Fruit fly (Drosophila melanogaster) whole organism, embryonic: ENCODE data around the gene D12.
A peak's percentile ranks its signal among the peaks of the same experiment; 100 is the strongest.

Experiments
- CG10321 ChIP-seq: fragments of 200-800 bp; sonication (Bioruptor generic); IDR thresholded peaks from 2 replicates; pipeline ENCODE4 v1.3.6; 2022; ENCODE audit warnings: missing biosample characterization, missing genetic modification characterization
- CG11696 ChIP-seq: fragments of 200-800 bp; sonication (Bioruptor generic); IDR thresholded peaks from 2 replicates; pipeline ENCODE4 v1.3.6; 2022; ENCODE audit warnings: missing biosample characterization, missing genetic modification characterization
- CG12219 ChIP-seq: fragments of 200-800 bp; sonication (Bioruptor generic); optimal IDR thresholded peaks from 3 replicates; lab custom pipeline; 2018; ENCODE audit warnings: missing biosample characterization, mild to moderate bottlenecking, missing genetic modification characterization
- CG12659 ChIP-seq: fragments of 200-800 bp; sonication (Bioruptor generic); optimal IDR thresholded peaks from 3 replicates; lab custom pipeline; 2017; ENCODE audit warnings: mild to moderate bottlenecking, missing biosample characterization, missing genetic modification reagents, missing genetic modification characterization
- CG13624 ChIP-seq: fragments of 200-800 bp; sonication (Bioruptor generic); optimal IDR thresholded peaks from 2 replicates; lab custom pipeline; 2016; ENCODE audit warnings: missing biosample characterization, missing genetic modification characterization
- CG15011 ChIP-seq: fragments of 200-800 bp; sonication (Bioruptor generic); optimal IDR thresholded peaks from 3 replicates; lab custom pipeline; 2018; ENCODE audit warnings: missing biosample characterization, mild to moderate bottlenecking, missing genetic modification characterization
- CG15269 ChIP-seq: fragments of 200-800 bp; sonication (Bioruptor generic); optimal IDR thresholded peaks from 2 replicates; lab custom pipeline; 2018; ENCODE audit warnings: missing biosample characterization, mild to moderate bottlenecking, missing genetic modification characterization, moderate library complexity
- CG17186 ChIP-seq: fragments of 200-800 bp; sonication (Bioruptor generic); optimal IDR thresholded peaks from 3 replicates; lab custom pipeline; 2017; ENCODE audit warnings: missing biosample characterization, missing genetic modification reagents, missing genetic modification characterization
- CG18011 ChIP-seq: fragments of 200-800 bp; sonication (Bioruptor generic); optimal IDR thresholded peaks from 2 replicates; lab custom pipeline; 2017; ENCODE audit warnings: missing biosample characterization, missing genetic modification characterization, mild to moderate bottlenecking, moderate library complexity, missing genotype
- CG1832 ChIP-seq: fragments of 200-800 bp; sonication (Bioruptor generic); optimal IDR thresholded peaks from 2 replicates; lab custom pipeline; 2017; ENCODE audit warnings: missing biosample characterization, mild to moderate bottlenecking, missing genetic modification characterization, inconsistent platforms
- CG30431 ChIP-seq: fragments of 200-800 bp; sonication (Bioruptor generic); optimal IDR thresholded peaks from 2 replicates; lab custom pipeline; 2017; ENCODE audit warnings: missing biosample characterization, missing genetic modification characterization
- CG33213 ChIP-seq: fragments of 200-800 bp; sonication (Bioruptor generic); optimal IDR thresholded peaks from 3 replicates; lab custom pipeline; 2016; ENCODE audit warnings: missing biosample characterization, missing genetic modification characterization
- CG3407 ChIP-seq: fragments of 200-800 bp; sonication (Bioruptor generic); optimal IDR thresholded peaks from 2 replicates; lab custom pipeline; 2018; ENCODE audit warnings: missing biosample characterization, mild to moderate bottlenecking, missing genetic modification characterization
- CG3995 ChIP-seq: fragments of 200-800 bp; sonication (Bioruptor generic); optimal IDR thresholded peaks from 3 replicates; lab custom pipeline; 2016; ENCODE audit warnings: missing biosample characterization, missing genetic modification characterization
- CG4328 ChIP-seq: fragments of 200-800 bp; sonication (Bioruptor generic); optimal IDR thresholded peaks from 3 replicates; lab custom pipeline; 2017; ENCODE audit warnings: missing biosample characterization, missing genetic modification reagents, missing genetic modification characterization
- CG7963 ChIP-seq: fragments of 200-800 bp; sonication (Bioruptor generic); IDR thresholded peaks from 3 replicates; pipeline ENCODE4 v1.3.6; 2022; ENCODE audit warnings: missing biosample characterization, missing genetic modification characterization; ENCODE audit not compliant: partially characterized antibody
- CG8765 ChIP-seq: fragments of 200-800 bp; sonication (Bioruptor generic); IDR thresholded peaks from 2 replicates; pipeline ENCODE4 v1.3.6; 2022; ENCODE audit warnings: missing biosample characterization, missing genetic modification characterization
- CG9797 ChIP-seq: fragments of 200-800 bp; sonication (Bioruptor generic); optimal IDR thresholded peaks from 3 replicates; lab custom pipeline; 2018; ENCODE audit warnings: missing biosample characterization, mild to moderate bottlenecking, missing genetic modification characterization
- D ChIP-seq, 2 experiments: fragments of 200-800 bp in 1 of 2; fragments of >200 bp in 1 of 2; sonication (Bioruptor generic) in 1 of 2; optimal IDR thresholded peaks; 2 replicates in 1 of 2; 3 replicates in 1 of 2; lab custom pipeline; 2017; ENCODE audit warnings: mild to moderate bottlenecking in 1 of 2, missing biosample characterization in 1 of 2, missing genetic modification characterization in 1 of 2, missing genetic modification reagents in 1 of 2
- Dad ChIP-seq: fragments of 200-800 bp; sonication (Bioruptor generic); optimal IDR thresholded peaks from 3 replicates; lab custom pipeline; 2016; ENCODE audit warnings: missing biosample characterization, missing genetic modification characterization
- Dref ChIP-seq: fragments of 200-800 bp; sonication (Bioruptor generic); IDR thresholded peaks from 2 replicates; pipeline ENCODE4 v1.3.6; 2022; ENCODE audit warnings: missing biosample characterization, missing genetic modification characterization
- Jarid2 ChIP-seq: fragments of 200-800 bp; sonication (Bioruptor generic); optimal IDR thresholded peaks from 3 replicates; lab custom pipeline; 2017; ENCODE audit warnings: mild to moderate bottlenecking, missing biosample characterization, missing genetic modification reagents, missing genetic modification characterization
- MBD-R2 ChIP-seq: fragments of 200-800 bp; sonication (Bioruptor generic); IDR thresholded peaks from 2 replicates; pipeline ENCODE4 v1.3.6; 2022; ENCODE audit warnings: missing biosample characterization, missing genetic modification characterization
- Mad ChIP-seq: fragments of 200-800 bp; sonication (Bioruptor generic); optimal IDR thresholded peaks from 2 replicates; lab custom pipeline; 2016; ENCODE audit warnings: missing biosample characterization, missing genetic modification characterization
- NC2β ChIP-seq: fragments of 200-800 bp; sonication (Bioruptor generic); optimal IDR thresholded peaks from 2 replicates; lab custom pipeline; 2016; ENCODE audit warnings: missing biosample characterization, missing genetic modification characterization
- Ptx1 ChIP-seq: fragments of 200-800 bp; sonication (Bioruptor generic); IDR thresholded peaks from 2 replicates; pipeline ENCODE4 v1.3.6; 2022; ENCODE audit warnings: missing biosample characterization, missing genetic modification characterization
- Ravus ChIP-seq: fragments of 200-800 bp; sonication (Bioruptor generic); IDR thresholded peaks from 2 replicates; pipeline ENCODE4 v1.3.6; 2022; ENCODE audit warnings: missing biosample characterization, missing genetic modification characterization
- Scr ChIP-seq: fragments of 200-800 bp; sonication (Bioruptor generic); IDR thresholded peaks from 2 replicates; pipeline ENCODE4 v1.3.6; 2022; ENCODE audit warnings: missing biosample characterization, missing genetic modification characterization; ENCODE audit not compliant: partially characterized antibody
- TFAM ChIP-seq: fragments of 200-800 bp; sonication (Bioruptor generic); optimal IDR thresholded peaks from 2 replicates; lab custom pipeline; 2017; ENCODE audit warnings: missing biosample characterization, missing genetic modification characterization, inconsistent platforms
- ash1 ChIP-seq: fragments of 200-800 bp; sonication (Bioruptor generic); optimal IDR thresholded peaks from 2 replicates; lab custom pipeline; 2018; ENCODE audit warnings: missing biosample characterization, mild to moderate bottlenecking, missing genetic modification characterization
- crp ChIP-seq, 2 experiments: fragments of 200-800 bp; sonication (Bioruptor generic); optimal IDR thresholded peaks; 2 replicates in 1 of 2; 3 replicates in 1 of 2; lab custom pipeline; 2017; ENCODE audit warnings: missing biosample characterization in 2 of 2, missing genetic modification characterization in 2 of 2, mild to moderate bottlenecking in 1 of 2, moderate library complexity in 1 of 2
- cwo ChIP-seq: fragments of 200-800 bp; sonication (Bioruptor generic); optimal IDR thresholded peaks from 3 replicates; lab custom pipeline; 2017; ENCODE audit warnings: missing biosample characterization, missing genetic modification characterization, mild to moderate bottlenecking, moderate library complexity, missing genetic modification reagents
- dmrt11E ChIP-seq: fragments of 200-800 bp; sonication (Bioruptor generic); optimal IDR thresholded peaks from 3 replicates; lab custom pipeline; 2018; ENCODE audit warnings: missing biosample characterization, mild to moderate bottlenecking, missing genetic modification characterization, moderate library complexity
- en ChIP-seq: fragments of 200-800 bp; sonication (Bioruptor generic); optimal IDR thresholded peaks from 2 replicates; lab custom pipeline; 2016; ENCODE audit warnings: missing biosample characterization, missing genetic modification characterization
- fd64A ChIP-seq: fragments of 200-800 bp; sonication (Bioruptor generic); optimal IDR thresholded peaks from 3 replicates; lab custom pipeline; 2018; ENCODE audit warnings: missing biosample characterization, mild to moderate bottlenecking, missing genetic modification characterization
- fru ChIP-seq: fragments of >200 bp; optimal IDR thresholded peaks from 2 replicates; lab custom pipeline; 2017
- ftz-f1 ChIP-seq: fragments of 200-800 bp; sonication (Bioruptor generic); optimal IDR thresholded peaks from 2 replicates; lab custom pipeline; 2016; ENCODE audit warnings: missing biosample characterization, missing genetic modification characterization
- gce ChIP-seq: fragments of 200-800 bp; sonication (Bioruptor generic); IDR thresholded peaks from 3 replicates; pipeline ENCODE4 v1.3.6; 2022; ENCODE audit warnings: missing biosample characterization, missing genetic modification characterization
- grn ChIP-seq: fragments of 200-800 bp; sonication (Bioruptor generic); optimal IDR thresholded peaks from 3 replicates; lab custom pipeline; 2017; ENCODE audit warnings: missing biosample characterization, missing genetic modification characterization
- hth ChIP-seq: fragments of >200 bp; optimal IDR thresholded peaks from 2 replicates; lab custom pipeline; 2017; ENCODE audit warnings: inconsistent platforms
- lmd ChIP-seq: fragments of 200-800 bp; sonication (Bioruptor generic); IDR thresholded peaks from 2 replicates; pipeline ENCODE4 v1.3.6; 2022; ENCODE audit warnings: missing biosample characterization, missing genetic modification characterization
- p53 ChIP-seq: fragments of 200-800 bp; sonication (Bioruptor generic); optimal IDR thresholded peaks from 2 replicates; lab custom pipeline; 2016; ENCODE audit warnings: missing biosample characterization, missing genetic modification characterization
- prd ChIP-seq, 3 experiments: fragments of >200 bp in 2 of 3; fragments of 200-800 bp in 1 of 3; sonication (Bioruptor generic) in 1 of 3; optimal IDR thresholded peaks in 2 of 3; IDR thresholded peaks in 1 of 3; 2 replicates in 2 of 3; 3 replicates in 1 of 3; pipeline versions ENCODE4 v1.3.6 to Lab custom; 2017 to 2022; ENCODE audit warnings: missing biosample characterization in 1 of 3, missing genetic modification characterization in 1 of 3
- sim ChIP-seq: fragments of 200-800 bp; sonication (Bioruptor generic); IDR thresholded peaks from 2 replicates; pipeline ENCODE4 v1.3.6; 2022; ENCODE audit warnings: missing biosample characterization, missing genetic modification characterization
- ssp ChIP-seq: fragments of 200-800 bp; sonication (Bioruptor generic); IDR thresholded peaks from 2 replicates; pipeline ENCODE4 v1.3.6; 2022; ENCODE audit warnings: missing biosample characterization, missing genetic modification characterization
- tll ChIP-seq, 2 experiments: fragments of 200-800 bp in 1 of 2; fragments of >200 bp in 1 of 2; sonication (Bioruptor generic) in 1 of 2; optimal IDR thresholded peaks; 2 replicates each; lab custom pipeline; 2017 to 2019; ENCODE audit warnings: missing biosample characterization in 2 of 2, missing genetic modification characterization in 2 of 2, mild to moderate bottlenecking in 1 of 2, moderate library complexity in 1 of 2
- wor ChIP-seq: fragments of 200-800 bp; sonication (Bioruptor generic); IDR thresholded peaks from 2 replicates; pipeline ENCODE4 v1.3.6; 2022; ENCODE audit warnings: missing biosample characterization, missing genetic modification characterization
- z ChIP-seq: fragments of 200-800 bp; sonication (Bioruptor generic); IDR thresholded peaks from 3 replicates; pipeline ENCODE4 v1.3.6; 2022; ENCODE audit warnings: missing biosample characterization, missing genetic modification characterization

Gene D12

dm6 chr2L:8414887-8415883 lies 22.0 kb downstream of the D12 start, which contains the start of the genes CG13398 and Akap200 (continued):
- TF ChIP-seq hth (lab: Kevin White, UChicago) (no peak), prd (optimal IDR thresholded peaks at IDR 0.05; lab: Kevin White, UChicago) (no peak), prd (GFP tag; IDR thresholded peaks at IDR 0.05; lab: Robert Waterston, UW) (peak; percentile 47; the same call in 1 of the 3 replicates), crp (GFP tag; optimal IDR thresholded peaks at IDR 0.05; lab: Kevin White, UChicago) (no peak), CG3407 (GFP tag; lab: Kevin White, UChicago) (no peak), CG18011 (no peak), MBD-R2 (GFP tag; lab: Robert Waterston, UW) (peak; percentile 58), CG13624 (GFP tag; lab: Kevin White, UChicago) (no peak), NC2β (GFP tag; lab: Kevin White, UChicago) (no peak), CG30431 (GFP tag; lab: Kevin White, UChicago) (no peak), Ravus (GFP tag; lab: Robert Waterston, UW) (no peak), Jarid2 (GFP tag; lab: Kevin White, UChicago) (no peak), ash1 (GFP tag; lab: Kevin White, UChicago) (no peak), Mad (no peak), z (GFP tag; lab: Robert Waterston, UW) (no peak), CG7963 (GFP tag; lab: Robert Waterston, UW) (no peak), CG12219 (GFP tag; lab: Kevin White, UChicago) (no peak), gce (GFP tag; lab: Robert Waterston, UW) (no peak), CG15269 (tag; lab: Kevin White, UChicago) (no peak), CG9797 (peak; percentile 64), fru (lab: Kevin White, UChicago) (no peak), Dref (GFP tag; lab: Robert Waterston, UW) (0 out of 2 replicates have a peak, but pooled peaks have one; percentile 20), wor (no peak), CG1832 (no peak), p53 (GFP tag; lab: Kevin White, UChicago) (no peak), cwo (GFP tag; lab: Kevin White, UChicago) (no peak), CG4328 (GFP tag; lab: Kevin White, UChicago) (no peak), TFAM (GFP tag; lab: Kevin White, UChicago) (no peak), dmrt11E (tag; lab: Kevin White, UChicago) (no peak), CG15011 (GFP tag; lab: Kevin White, UChicago) (no peak), tll (GFP tag; optimal IDR thresholded peaks at IDR 0.05; lab: Kevin White, UChicago) (no peak), Dad (GFP tag; lab: Kevin White, UChicago) (no peak), CG10321 (no peak), ssp (GFP tag; lab: Robert Waterston, UW) (peak; percentile 36; the same call in 1 of the 2 replicates), CG11696 (no peak), D (optimal IDR thresholded peaks at IDR 0.05; lab: Kevin White, UChicago) (no peak), D (GFP tag; optimal IDR thresholded peaks at IDR 0.05; lab: Kevin White, UChicago) (no peak), grn (GFP tag; lab: Kevin White, UChicago) (peak; percentile 24), ftz-f1 (GFP tag; lab: Kevin White, UChicago) (no peak), CG12659 (GFP tag; lab: Kevin White, UChicago) (peak; percentile 55), CG17186 (GFP tag; lab: Kevin White, UChicago) (no peak), CG3995 (GFP tag; lab: Kevin White, UChicago) (peak; percentile 75), sim (no peak), Ptx1 (GFP tag; lab: Robert Waterston, UW) (0 out of 2 replicates have a peak, but pooled peaks have one; percentile 32), fd64A (GFP tag; lab: Kevin White, UChicago) (no peak), lmd (GFP tag; lab: Robert Waterston, UW) (no peak; the same call in 1 of the 2 replicates), CG8765 (GFP tag; lab: Robert Waterston, UW) (no peak), Scr (GFP tag; lab: Robert Waterston, UW) (no peak), en (GFP tag; lab: Kevin White, UChicago) (no peak), CG33213 (GFP tag; lab: Kevin White, UChicago) (no peak)
